Worm (Caenorhabditis elegans) whole organism, young adult: ENCODE data around the gene ZC302.3.

Experiments
- B0035.1 ChIP-seq: sonication (generic microtip); optimal IDR thresholded peaks from 2 replicates; lab custom pipeline; 2016; ENCODE audit warnings: missing genetic modification characterization, mild to moderate bottlenecking, missing compliant biosample characterization, missing genotype, missing genetic modification reagents
- B0261.1 ChIP-seq: sonication (generic microtip); optimal IDR thresholded peaks from 2 replicates; lab custom pipeline; 2016; ENCODE audit warnings: mild to moderate bottlenecking, missing genetic modification characterization, moderate library complexity, missing compliant biosample characterization
- B0336.3 ChIP-seq: fragments of 200-800 bp; sonication (Bioruptor generic); IDR thresholded peaks from 2 replicates; pipeline ENCODE4 v1.3.6; 2022; ENCODE audit warnings: missing genetic modification characterization, missing compliant biosample characterization
- F23B12.7 ChIP-seq: sonication (generic microtip); optimal IDR thresholded peaks from 2 replicates; lab custom pipeline; 2017; ENCODE audit warnings: missing genetic modification characterization, mild to moderate bottlenecking, missing compliant biosample characterization, antibody characterized with exemption, moderate library complexity; ENCODE audit not compliant: insufficient read depth
- F33H1.4 ChIP-seq: fragments of 200-800 bp; sonication (Bioruptor generic); IDR thresholded peaks from 2 replicates; pipeline ENCODE4 v1.3.6; 2022; ENCODE audit warnings: missing genetic modification reagents, missing genetic modification characterization, missing compliant biosample characterization
- F37B4.10 ChIP-seq: fragments of 200-800 bp; sonication (Bioruptor generic); IDR thresholded peaks from 2 replicates; pipeline ENCODE4 v1.3.6; 2022; ENCODE audit warnings: missing genetic modification characterization, missing compliant biosample characterization
- F57A8.1 ChIP-seq: fragments of 200-800 bp; sonication (Bioruptor generic); optimal IDR thresholded peaks from 2 replicates; lab custom pipeline; 2018; ENCODE audit warnings: mild to moderate bottlenecking, missing genetic modification characterization, moderate library complexity, missing compliant biosample characterization
- K12H6.12 ChIP-seq: fragments of 200-800 bp; sonication (Bioruptor generic); optimal IDR thresholded peaks from 2 replicates; lab custom pipeline; 2018; ENCODE audit warnings: mild to moderate bottlenecking, missing genetic modification characterization, missing compliant biosample characterization
- Y53G8AR.9 ChIP-seq: fragments of 200-800 bp; sonication (Bioruptor generic); conservative IDR thresholded peaks from 2 replicates; pipeline ENCODE4 v1.3.6; 2022; ENCODE audit warnings: missing genetic modification reagents, missing genetic modification characterization, missing compliant biosample characterization
- Y56A3A.18 ChIP-seq: fragments of 200-800 bp; sonication (Bioruptor generic); IDR thresholded peaks from 2 replicates; pipeline ENCODE4 v1.3.6; 2022; ENCODE audit warnings: missing genetic modification reagents, missing genetic modification characterization, missing compliant biosample characterization
- Y79H2A.3 ChIP-seq: fragments of 200-800 bp; sonication (Bioruptor generic); conservative IDR thresholded peaks from 2 replicates; pipeline ENCODE4 v1.3.6; 2022; ENCODE audit warnings: missing genetic modification reagents, missing genetic modification characterization, missing compliant biosample characterization
- aptf-3 ChIP-seq: fragments of 200-800 bp; sonication (Bioruptor generic); IDR thresholded peaks from 2 replicates; pipeline ENCODE4 v1.3.6; 2022; ENCODE audit warnings: missing genetic modification characterization, missing compliant biosample characterization
- attf-5 ChIP-seq: fragments of 200-800 bp; sonication (Bioruptor generic); optimal IDR thresholded peaks from 2 replicates; lab custom pipeline; 2018; ENCODE audit warnings: mild to moderate bottlenecking, missing genetic modification characterization, missing compliant biosample characterization
- bed-1 ChIP-seq: fragments of 200-800 bp; sonication (Bioruptor generic); IDR thresholded peaks from 2 replicates; pipeline ENCODE4 v1.3.6; 2022; ENCODE audit warnings: missing genetic modification reagents, missing genetic modification characterization, missing compliant biosample characterization
- ceh-100 ChIP-seq: fragments of 200-800 bp; sonication (Bioruptor generic); IDR thresholded peaks from 2 replicates; pipeline ENCODE4 v1.3.6; 2022; ENCODE audit warnings: missing genetic modification reagents, missing genetic modification characterization, missing compliant biosample characterization
- ceh-40 ChIP-seq: fragments of 200-800 bp; sonication (Bioruptor generic); IDR thresholded peaks from 2 replicates; pipeline ENCODE4 v1.3.6; 2022; ENCODE audit warnings: missing genetic modification characterization, missing compliant biosample characterization
- dox-1 ChIP-seq: fragments of 200-800 bp; sonication (Bioruptor generic); IDR thresholded peaks from 2 replicates; pipeline ENCODE4 v1.3.6; 2022; ENCODE audit warnings: missing genetic modification reagents, missing genetic modification characterization, missing compliant biosample characterization
- egl-18 ChIP-seq: fragments of 200-800 bp; sonication (Bioruptor generic); IDR thresholded peaks from 2 replicates; pipeline ENCODE4 v1.3.6; 2022; ENCODE audit warnings: missing genetic modification reagents, missing genetic modification characterization, missing compliant biosample characterization
- ekl-4 ChIP-seq: fragments of 200-800 bp; sonication (Bioruptor generic); IDR thresholded peaks from 2 replicates; pipeline ENCODE4 v1.3.6; 2022; ENCODE audit warnings: missing genetic modification reagents, missing genetic modification characterization, missing compliant biosample characterization
- fkh-3 ChIP-seq: sonication (generic microtip); optimal IDR thresholded peaks from 2 replicates; lab custom pipeline; 2016; ENCODE audit warnings: mild to moderate bottlenecking, missing genetic modification characterization, missing compliant biosample characterization
- him-1 ChIP-seq: sonication (generic microtip); optimal IDR thresholded peaks from 2 replicates; lab custom pipeline; 2016; ENCODE audit warnings: missing genotype, missing genetic modification reagents, missing genetic modification characterization, missing compliant biosample characterization
- hrde-1 ChIP-seq: sonication (generic microtip); optimal IDR thresholded peaks from 2 replicates; lab custom pipeline; 2016; ENCODE audit warnings: missing genetic modification characterization, mild to moderate bottlenecking, missing compliant biosample characterization, moderate library complexity, missing genotype, missing genetic modification reagents, borderline replicate concordance
- hsf-1 ChIP-seq: fragments of 200-800 bp; sonication (Bioruptor generic); IDR thresholded peaks from 2 replicates; pipeline ENCODE4 v1.3.6; 2022; ENCODE audit warnings: missing genetic modification reagents, missing genetic modification characterization, missing compliant biosample characterization
- let-607 ChIP-seq, 2 experiments: fragments of 200-800 bp in 1 of 2; sonication (Bioruptor generic) in 1 of 2; sonication (generic microtip) in 1 of 2; optimal IDR thresholded peaks; 2 replicates each; lab custom pipeline; 2016 to 2018; ENCODE audit warnings: mild to moderate bottlenecking in 2 of 2, missing compliant biosample characterization in 2 of 2, missing genetic modification characterization in 2 of 2, moderate library complexity in 2 of 2, missing genotype in 1 of 2
- lin-35 ChIP-seq, 3 experiments: fragments of 150-350 bp in 2 of 3; sonication (generic microtip) in 1 of 3; optimal IDR thresholded peaks; 2 replicates each; lab custom pipeline; 2014 to 2018; ENCODE audit warnings: missing biosample characterization in 3 of 3, missing genetic modification characterization in 3 of 3, missing genetic modification reagents in 3 of 3
- lin-40 ChIP-seq: sonication (generic microtip); optimal IDR thresholded peaks from 2 replicates; lab custom pipeline; 2016; ENCODE audit warnings: missing genetic modification characterization, mild to moderate bottlenecking, missing compliant biosample characterization, missing genotype, missing genetic modification reagents
- madf-3 ChIP-seq: fragments of 200-800 bp; sonication (Bioruptor generic); IDR thresholded peaks from 2 replicates; pipeline ENCODE4 v1.3.6; 2022; ENCODE audit warnings: missing genetic modification reagents, missing genetic modification characterization, missing compliant biosample characterization
- madf-6 ChIP-seq: fragments of 200-800 bp; sonication (Bioruptor generic); IDR thresholded peaks from 2 replicates; pipeline ENCODE4 v1.3.6; 2022; ENCODE audit warnings: missing genetic modification reagents, missing genetic modification characterization, missing compliant biosample characterization
- madf-8 ChIP-seq: fragments of 200-800 bp; sonication (Bioruptor generic); conservative IDR thresholded peaks from 2 replicates; pipeline ENCODE4 v1.3.6; 2022; ENCODE audit warnings: missing genetic modification reagents, missing genetic modification characterization, missing compliant biosample characterization
- mel-28 ChIP-seq: sonication (generic microtip); optimal IDR thresholded peaks from 2 replicates; lab custom pipeline; 2016; ENCODE audit warnings: borderline replicate concordance, mild to moderate bottlenecking, missing genetic modification characterization, missing compliant biosample characterization
- nfya-1 ChIP-seq: sonication (generic microtip); optimal IDR thresholded peaks from 2 replicates; lab custom pipeline; 2017; ENCODE audit warnings: antibody characterized with exemption, missing compliant biosample characterization, missing genetic modification characterization, borderline replicate concordance; ENCODE audit not compliant: insufficient read depth
- nfya-2 ChIP-seq: fragments of 200-800 bp; sonication (Bioruptor generic); IDR thresholded peaks from 2 replicates; pipeline ENCODE4 v1.3.6; 2022; ENCODE audit warnings: missing genetic modification reagents, missing genetic modification characterization, missing compliant biosample characterization
- nhr-80 ChIP-seq: sonication (generic microtip); optimal IDR thresholded peaks from 2 replicates; lab custom pipeline; 2016; ENCODE audit warnings: missing genetic modification characterization, missing compliant biosample characterization
- pbrm-1 ChIP-seq: fragments of 200-800 bp; sonication (Bioruptor generic); IDR thresholded peaks from 2 replicates; pipeline ENCODE4 v1.3.6; 2022; ENCODE audit warnings: missing genetic modification reagents, missing genetic modification characterization, missing compliant biosample characterization
- rec-8 ChIP-seq, 2 experiments: sonication (generic microtip); optimal IDR thresholded peaks; 2 replicates each; lab custom pipeline; 2016; ENCODE audit warnings: mild to moderate bottlenecking in 2 of 2, missing genetic modification characterization in 2 of 2, missing genetic modification reagents in 2 of 2, missing genotype in 2 of 2, missing biosample characterization in 1 of 2, missing compliant biosample characterization in 1 of 2, moderate library complexity in 1 of 2
- repo-1 ChIP-seq: sonication (generic microtip); optimal IDR thresholded peaks from 2 replicates; lab custom pipeline; 2017; ENCODE audit warnings: mild to moderate bottlenecking, missing genetic modification characterization, missing compliant biosample characterization
- rpc-1 ChIP-seq, 2 experiments: fragments of 150-350 bp in 1 of 2; sonication (generic microtip) in 1 of 2; optimal IDR thresholded peaks; 2 replicates each; lab custom pipeline; 2014 to 2018; ENCODE audit warnings: missing biosample characterization in 1 of 2, missing genetic modification characterization in 1 of 2, missing genetic modification reagents in 1 of 2, missing genotype in 1 of 2
- tbx-9 ChIP-seq: sonication (generic microtip); optimal IDR thresholded peaks from 2 replicates; lab custom pipeline; 2016; ENCODE audit warnings: borderline replicate concordance, missing genetic modification characterization, inconsistent platforms, missing compliant biosample characterization
- zim-3 ChIP-seq: sonication (generic microtip); optimal IDR thresholded peaks from 2 replicates; lab custom pipeline; 2017; ENCODE audit warnings: mild to moderate bottlenecking, missing genetic modification characterization, moderate library complexity, missing compliant biosample characterization

Gene ZC302.3

ce11 chrV:10736756-10737155, 4.5 kb downstream of the ZC302.3 start, which contains the start of the genes mre-11 and wdr-5.3 (continued):
- TF ChIP-seq attf-5 (GFP tag; lab: Kevin White, UChicago) (peak; percentile 3), nhr-80 (tag; lab: Kevin White, UChicago) (no peak), Y56A3A.18 (GFP tag; lab: Robert Waterston, UW) (no peak), rpc-1 (optimal IDR thresholded peaks at IDR 0.05; lab: Kevin White, UChicago) (no peak), rpc-1 (tag; optimal IDR thresholded peaks at IDR 0.05; lab: Kevin White, UChicago) (no peak), F37B4.10 (GFP tag; lab: Robert Waterston, UW) (no peak), madf-8 (GFP tag; lab: Robert Waterston, UW) (peak; percentile 65), B0035.1 (no peak), repo-1 (tag; lab: Kevin White, UChicago) (no peak), K12H6.12 (tag; lab: Kevin White, UChicago) (no peak), F23B12.7 (tag; lab: Kevin White, UChicago) (no peak), F33H1.4 (peak; percentile 25; the same call in 1 of the 2 replicates), egl-18 (GFP tag; lab: Robert Waterston, UW) (no peak), aptf-3 (GFP tag; lab: Robert Waterston, UW) (no peak), ceh-40 (no peak), B0336.3 (GFP tag; lab: Robert Waterston, UW) (peak; percentile 45; the same call in 1 of the 2 replicates), ekl-4 (GFP tag; lab: Robert Waterston, UW) (peak; percentile 46; the same call in 1 of the 2 replicates), Y79H2A.3 (GFP tag; lab: Robert Waterston, UW) (no peak), nfya-1 (tag; lab: Kevin White, UChicago) (no peak), hsf-1 (GFP tag; lab: Robert Waterston, UW) (0 out of 2 replicates have a peak, but pooled peaks have one; percentile 51), Y53G8AR.9 (GFP tag; lab: Robert Waterston, UW) (no peak), madf-6 (GFP tag; lab: Robert Waterston, UW) (peak; percentile 79), tbx-9 (tag; lab: Kevin White, UChicago) (no peak), lin-35 (GFP tag; optimal IDR thresholded peaks at IDR 0.05; lab: Kevin White, UChicago) (no peak), let-607 (tag; optimal IDR thresholded peaks at IDR 0.05; lab: Kevin White, UChicago) (no peak), bed-1 (GFP tag; lab: Robert Waterston, UW) (no peak), nfya-2 (GFP tag; lab: Robert Waterston, UW) (no peak), mel-28 (tag; lab: Kevin White, UChicago) (no peak), zim-3 (tag; lab: Kevin White, UChicago) (no peak), dox-1 (peak; percentile 69; the same call in 1 of the 2 replicates), rec-8 (tag; optimal IDR thresholded peaks at IDR 0.05; lab: Kevin White, UChicago) (no peak), madf-3 (GFP tag; lab: Robert Waterston, UW) (no peak)

DNA sequence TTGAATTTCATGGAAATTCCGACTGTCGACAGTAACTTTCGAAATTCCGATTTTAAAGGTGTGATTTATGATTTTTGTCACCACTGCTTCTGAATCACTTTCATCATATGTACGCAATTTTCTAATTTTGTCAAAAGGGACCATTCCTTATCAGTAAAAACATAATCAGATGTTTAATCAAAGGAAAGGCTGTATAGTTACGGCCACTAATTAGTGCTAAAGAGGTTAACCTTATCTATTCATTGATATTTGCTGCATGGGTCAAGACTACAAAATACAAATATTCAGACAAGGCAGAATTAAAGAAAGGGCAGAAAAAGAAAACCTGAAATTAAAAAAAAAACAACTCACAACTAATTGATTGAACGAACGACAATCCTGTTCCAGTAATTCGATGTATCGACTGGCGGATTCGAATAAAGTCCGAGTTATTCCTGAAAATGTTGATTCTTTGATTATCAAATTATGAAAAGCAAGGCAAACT, 9.2 kb downstream of the ZC302.3 start, which contains the start of gene T28B11.1:
T28B11.1 (minus strand) TSS at position 434 of the 484 bp plus-strand sequence.
- TF ChIP-seq B0261.1 (tag; lab: Kevin White, UChicago) (no peak), pbrm-1 (no peak), hrde-1 (tag; lab: Kevin White, UChicago) (no peak), F57A8.1 (GFP tag; lab: Kevin White, UChicago) (no peak), lin-40 (tag; lab: Kevin White, UChicago) (no peak), ceh-100 (GFP tag; lab: Robert Waterston, UW) (no peak), him-1 (tag; lab: Kevin White, UChicago) (no peak), fkh-3 (tag; lab: Kevin White, UChicago) (no peak)
